Worm (Caenorhabditis elegans) whole organism, late embryonic: ENCODE measurements around the gene H40L08.2.

Source experiments
- C08G9.2 ChIP-seq: sonication (generic microtip); optimal IDR thresholded peaks from 2 replicates; lab custom pipeline; 2016; ENCODE audit warnings: mild to moderate bottlenecking, missing genetic modification characterization, moderate library complexity, missing compliant biosample characterization
- C38D4.7 ChIP-seq: fragments of 200-800 bp; sonication (Bioruptor generic); optimal IDR thresholded peaks from 2 replicates; lab custom pipeline; 2018; ENCODE audit warnings: mild to moderate bottlenecking, missing genetic modification characterization, moderate library complexity, missing compliant biosample characterization
- F13H6.1 ChIP-seq: sonication (generic microtip); optimal IDR thresholded peaks from 2 replicates; lab custom pipeline; 2016; ENCODE audit warnings: missing genetic modification characterization, missing compliant biosample characterization
- K02D7.2 ChIP-seq: sonication (generic microtip); optimal IDR thresholded peaks from 2 replicates; lab custom pipeline; 2017; ENCODE audit warnings: mild to moderate bottlenecking, missing genetic modification characterization, missing compliant biosample characterization
- T23F11.4 ChIP-seq: fragments of 200-800 bp; sonication (Bioruptor generic); optimal IDR thresholded peaks from 2 replicates; lab custom pipeline; 2018; ENCODE audit warnings: mild to moderate bottlenecking, missing genetic modification characterization, missing compliant biosample characterization
- Y22D7AL.16 ChIP-seq: sonication (generic microtip); optimal IDR thresholded peaks from 2 replicates; lab custom pipeline; 2016; ENCODE audit warnings: missing genetic modification characterization, missing compliant biosample characterization
- ceh-14 ChIP-seq: sonication (generic microtip); optimal IDR thresholded peaks from 2 replicates; lab custom pipeline; 2016; ENCODE audit warnings: missing genotype, missing genetic modification characterization, missing compliant biosample characterization
- ceh-18 ChIP-seq: sonication (generic microtip); optimal IDR thresholded peaks from 2 replicates; lab custom pipeline; 2016; ENCODE audit warnings: missing genetic modification characterization, missing compliant biosample characterization
- ceh-2 ChIP-seq: sonication (generic microtip); optimal IDR thresholded peaks from 2 replicates; lab custom pipeline; 2016; ENCODE audit warnings: missing genotype, missing genetic modification characterization, missing compliant biosample characterization
- ceh-30 ChIP-seq: fragments of 150-350 bp; optimal IDR thresholded peaks from 2 replicates; lab custom pipeline; 2014; ENCODE audit warnings: missing biosample characterization, missing genetic modification characterization
- ceh-31 ChIP-seq: sonication (generic microtip); optimal IDR thresholded peaks from 2 replicates; lab custom pipeline; 2016; ENCODE audit warnings: missing genetic modification characterization, missing compliant biosample characterization
- ceh-34 ChIP-seq: sonication (generic microtip); optimal IDR thresholded peaks from 2 replicates; lab custom pipeline; 2016; ENCODE audit warnings: mild to moderate bottlenecking, missing genetic modification characterization, missing compliant biosample characterization
- ceh-48 ChIP-seq: sonication (generic microtip); optimal IDR thresholded peaks from 2 replicates; lab custom pipeline; 2016; ENCODE audit warnings: missing genetic modification characterization, inconsistent platforms, missing compliant biosample characterization
- ceh-9 ChIP-seq: sonication (generic microtip); optimal IDR thresholded peaks from 2 replicates; lab custom pipeline; 2016; ENCODE audit warnings: mild to moderate bottlenecking, missing genetic modification characterization, inconsistent platforms, missing compliant biosample characterization
- che-1 ChIP-seq: sonication (generic microtip); optimal IDR thresholded peaks from 2 replicates; lab custom pipeline; 2016; ENCODE audit warnings: mild to moderate bottlenecking, missing genetic modification characterization, missing compliant biosample characterization
- dmd-4 ChIP-seq: sonication (generic microtip); optimal IDR thresholded peaks from 2 replicates; lab custom pipeline; 2016; ENCODE audit warnings: borderline replicate concordance, missing genetic modification characterization, missing compliant biosample characterization
- dve-1 ChIP-seq: sonication (generic microtip); optimal IDR thresholded peaks from 2 replicates; lab custom pipeline; 2017; ENCODE audit warnings: antibody characterized with exemption, mild to moderate bottlenecking, missing genetic modification characterization, missing compliant biosample characterization
- elt-2 ChIP-seq: sonication (generic microtip); optimal IDR thresholded peaks from 2 replicates; lab custom pipeline; 2016; ENCODE audit warnings: missing genetic modification reagents, missing genetic modification characterization, missing compliant biosample characterization
- ets-4 ChIP-seq: sonication (generic microtip); optimal IDR thresholded peaks from 2 replicates; lab custom pipeline; 2016; ENCODE audit warnings: missing genetic modification characterization, missing compliant biosample characterization
- fax-1 ChIP-seq: sonication (generic microtip); optimal IDR thresholded peaks from 2 replicates; lab custom pipeline; 2016; ENCODE audit warnings: missing genotype, missing genetic modification characterization, missing compliant biosample characterization
- fkh-10 ChIP-seq: fragments of 150-350 bp; optimal IDR thresholded peaks from 2 replicates; lab custom pipeline; 2014; ENCODE audit warnings: missing biosample characterization, missing genetic modification reagents, missing genetic modification characterization
- fkh-6 ChIP-seq: sonication (generic microtip); optimal IDR thresholded peaks from 2 replicates; lab custom pipeline; 2016; ENCODE audit warnings: missing genetic modification characterization, missing compliant biosample characterization
- gmeb-2 ChIP-seq: sonication (generic microtip); optimal IDR thresholded peaks from 2 replicates; lab custom pipeline; 2016; ENCODE audit warnings: missing genetic modification characterization, inconsistent platforms, missing compliant biosample characterization
- hlh-15 ChIP-seq: sonication (generic microtip); optimal IDR thresholded peaks from 2 replicates; lab custom pipeline; 2016; ENCODE audit warnings: missing genetic modification characterization, missing compliant biosample characterization
- hlh-6 ChIP-seq: sonication (generic microtip); optimal IDR thresholded peaks from 2 replicates; lab custom pipeline; 2016; ENCODE audit warnings: missing genotype, missing genetic modification characterization, missing compliant biosample characterization
- hlh-8 ChIP-seq: sonication (generic microtip); optimal IDR thresholded peaks from 2 replicates; lab custom pipeline; 2016; ENCODE audit warnings: missing genotype, missing genetic modification characterization, missing compliant biosample characterization
- lin-11 ChIP-seq: fragments of 200-800 bp; sonication (Bioruptor generic); optimal IDR thresholded peaks from 2 replicates; lab custom pipeline; 2018; ENCODE audit warnings: mild to moderate bottlenecking, missing genetic modification characterization, missing compliant biosample characterization
- madf-2 ChIP-seq: sonication (generic microtip); optimal IDR thresholded peaks from 2 replicates; lab custom pipeline; 2017; ENCODE audit warnings: missing genetic modification characterization, missing compliant biosample characterization
- mec-3 ChIP-seq: sonication (generic microtip); optimal IDR thresholded peaks from 2 replicates; lab custom pipeline; 2016; ENCODE audit warnings: borderline replicate concordance, missing genetic modification characterization, missing compliant biosample characterization
- nhr-11 ChIP-seq: fragments of 150-350 bp; optimal IDR thresholded peaks from 2 replicates; lab custom pipeline; 2014; ENCODE audit warnings: missing biosample characterization, missing genetic modification characterization
- odd-2 ChIP-seq: sonication (generic microtip); optimal IDR thresholded peaks from 2 replicates; lab custom pipeline; 2017; ENCODE audit warnings: antibody characterized with exemption, mild to moderate bottlenecking, missing genetic modification characterization, missing compliant biosample characterization
- pat-9 ChIP-seq: fragments of 200-800 bp; sonication (Bioruptor generic); optimal IDR thresholded peaks from 2 replicates; lab custom pipeline; 2018; ENCODE audit warnings: mild to moderate bottlenecking, missing genetic modification characterization, moderate library complexity, missing compliant biosample characterization
- pha-2 ChIP-seq: sonication (generic microtip); optimal IDR thresholded peaks from 2 replicates; lab custom pipeline; 2017; ENCODE audit warnings: mild to moderate bottlenecking, missing genetic modification characterization, missing compliant biosample characterization
- pha-4 ChIP-seq: fragments of 150-350 bp; optimal IDR thresholded peaks from 2 replicates; lab custom pipeline; 2018; ENCODE audit warnings: missing biosample characterization, missing genetic modification reagents, missing genetic modification characterization
- pqm-1 ChIP-seq: sonication (generic microtip); optimal IDR thresholded peaks from 2 replicates; lab custom pipeline; 2016; ENCODE audit warnings: missing genetic modification characterization, missing compliant biosample characterization
- pros-1 ChIP-seq: fragments of 150-350 bp; optimal IDR thresholded peaks from 2 replicates; lab custom pipeline; 2014; ENCODE audit warnings: missing biosample characterization, missing genetic modification reagents, missing genetic modification characterization
- ref-2 ChIP-seq: sonication (generic microtip); optimal IDR thresholded peaks from 2 replicates; lab custom pipeline; 2016; ENCODE audit warnings: missing genetic modification characterization, missing compliant biosample characterization
- rnt-1 ChIP-seq: sonication (generic microtip); optimal IDR thresholded peaks from 2 replicates; lab custom pipeline; 2016; ENCODE audit warnings: missing genetic modification characterization, missing compliant biosample characterization
- sox-4 ChIP-seq: sonication (generic microtip); optimal IDR thresholded peaks from 2 replicates; lab custom pipeline; 2017; ENCODE audit warnings: mild to moderate bottlenecking, missing genetic modification characterization, inconsistent platforms, missing compliant biosample characterization
- tbx-2 ChIP-seq: sonication (generic microtip); optimal IDR thresholded peaks from 2 replicates; lab custom pipeline; 2016; ENCODE audit warnings: missing genetic modification characterization, missing compliant biosample characterization
- tbx-7 ChIP-seq: sonication (generic microtip); optimal IDR thresholded peaks from 2 replicates; lab custom pipeline; 2016; ENCODE audit warnings: missing genotype, missing genetic modification characterization, missing compliant biosample characterization
- unc-42 ChIP-seq: sonication (generic microtip); optimal IDR thresholded peaks from 2 replicates; lab custom pipeline; 2016; ENCODE audit warnings: missing genotype, missing genetic modification characterization, missing compliant biosample characterization
- unc-55 ChIP-seq: sonication (generic microtip); optimal IDR thresholded peaks from 2 replicates; lab custom pipeline; 2017; ENCODE audit warnings: missing biosample characterization, missing genetic modification reagents, missing genetic modification characterization
- unc-86 ChIP-seq: sonication (generic microtip); optimal IDR thresholded peaks from 2 replicates; lab custom pipeline; 2016; ENCODE audit warnings: missing genetic modification characterization, missing compliant biosample characterization
- zip-5 ChIP-seq: sonication (generic microtip); optimal IDR thresholded peaks from 2 replicates; lab custom pipeline; 2016; ENCODE audit warnings: missing genetic modification characterization, missing compliant biosample characterization

Gene H40L08.2

DNA sequence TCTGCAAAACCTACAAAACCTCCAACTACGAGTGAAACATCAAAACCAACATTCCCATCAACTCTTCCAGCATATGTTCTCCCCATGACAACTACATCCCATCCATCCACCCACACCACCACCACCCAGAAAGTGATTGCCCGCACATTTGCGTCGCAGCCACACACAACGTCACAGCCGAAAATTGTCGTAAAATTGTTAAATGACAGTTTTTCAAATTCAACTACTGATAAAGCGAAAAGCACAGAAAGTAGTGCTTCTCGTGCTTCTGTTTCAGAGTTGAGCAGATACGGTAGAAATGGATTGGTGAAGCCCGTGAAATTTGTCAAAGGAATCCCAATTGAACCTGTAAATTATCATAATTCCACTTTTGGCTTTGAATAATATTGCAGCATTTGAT, 10.2 kb upstream of the H40L08.2 start:
- TF ChIP-seq mec-3 (tag; lab: Kevin White, UChicago) (no peak), ceh-2 (no peak), unc-55 (GFP tag; lab: Kevin White, UChicago) (no peak), madf-2 (tag; lab: Kevin White, UChicago) (no peak), C38D4.7 (GFP tag; lab: Kevin White, UChicago) (no peak), sox-4 (tag; lab: Kevin White, UChicago) (no peak), zip-5 (tag; lab: Kevin White, UChicago) (no peak), fkh-6 (tag; lab: Kevin White, UChicago) (no peak), pha-2 (no peak), unc-86 (tag; lab: Kevin White, UChicago) (no peak), pqm-1 (tag; lab: Kevin White, UChicago) (no peak), nhr-11 (tag; lab: Kevin White, UChicago) (no peak)

DNA sequence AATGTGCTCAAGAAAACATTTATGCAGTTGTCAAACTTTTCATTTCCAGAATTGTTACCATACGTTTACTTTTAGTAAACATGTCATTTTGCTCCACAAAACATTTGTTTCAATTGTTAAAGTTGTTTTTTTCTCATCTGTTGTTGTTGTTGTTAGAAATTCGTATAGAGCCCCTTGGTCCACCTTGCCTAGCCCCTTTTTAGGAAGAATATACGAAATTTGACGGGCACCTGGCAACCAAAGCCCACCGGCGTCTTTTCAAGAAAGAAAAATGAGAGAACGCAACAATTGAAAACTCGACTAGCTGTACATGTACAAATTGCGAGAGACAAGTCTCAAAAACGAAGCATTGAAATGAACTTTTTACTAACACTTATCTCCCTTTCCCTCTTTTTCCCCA, 6.9 kb upstream of the H40L08.2 start, which contains the start of gene F09B12.5:
Gene F09B12.5, plus strand, starts transcription at position 301 of the 400 bp plus-strand sequence.
- TF ChIP-seq sox-4 (tag; lab: Kevin White, UChicago) (no peak), nhr-11 (tag; lab: Kevin White, UChicago) (no peak), odd-2 (no peak), ceh-34 (tag; lab: Kevin White, UChicago) (no peak), dve-1 (no peak), fkh-6 (tag; lab: Kevin White, UChicago) (no peak), K02D7.2 (tag; lab: Kevin White, UChicago) (no peak)

DNA sequence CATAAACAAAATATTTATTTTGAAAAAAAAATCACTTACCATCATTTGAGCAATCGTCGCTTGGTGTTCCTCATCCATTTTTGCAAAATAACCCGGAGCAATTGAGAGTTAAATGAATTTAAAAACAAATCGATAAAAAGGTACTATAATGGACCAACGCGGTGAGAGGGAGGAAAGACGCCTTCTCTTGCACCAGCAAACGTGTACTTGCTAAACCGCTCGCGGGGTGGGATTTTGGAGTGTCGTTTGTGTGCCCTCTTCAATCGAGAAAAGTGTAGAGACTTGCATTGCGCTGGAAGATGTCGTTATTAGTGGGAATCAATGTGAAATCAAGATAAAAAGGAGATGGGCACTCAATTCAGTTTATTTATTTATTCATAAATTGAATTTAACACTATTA, 6.3 kb upstream of the H40L08.2 start, which contains the start of gene H40L08.1:
Gene H40L08.1, minus strand, starts transcription at position 292 of the 400 bp plus-strand sequence.
- TF ChIP-seq sox-4 (tag; lab: Kevin White, UChicago): no peak
- TF ChIP-seq tbx-7 (tag; lab: Kevin White, UChicago): no peak
- TF ChIP-seq ets-4 (tag; lab: Kevin White, UChicago): no peak
- no peak for TF ChIP-seq hlh-15 (tag; lab: Kevin White, UChicago)
- TF ChIP-seq dmd-4 (tag; lab: Kevin White, UChicago): no peak
- TF ChIP-seq rnt-1: no peak
- no peak for TF ChIP-seq ceh-31 (tag; lab: Kevin White, UChicago)
- TF ChIP-seq unc-42 (tag; lab: Kevin White, UChicago): peak; percentile 15
- TF ChIP-seq C08G9.2 (tag; lab: Kevin White, UChicago): no peak
- no peak for TF ChIP-seq pros-1
- no peak for TF ChIP-seq fkh-10 (GFP tag; lab: Kevin White, UChicago)
- peak; percentile 38 for TF ChIP-seq elt-2 (tag; lab: Kevin White, UChicago)
- no peak for TF ChIP-seq Y22D7AL.16 (tag; lab: Kevin White, UChicago)
- TF ChIP-seq che-1 (tag; lab: Kevin White, UChicago): no peak
- TF ChIP-seq C38D4.7 (GFP tag; lab: Kevin White, UChicago): no peak
- TF ChIP-seq fkh-6 (tag; lab: Kevin White, UChicago): no peak
- peak; percentile 34 for TF ChIP-seq ceh-48 (tag; lab: Kevin White, UChicago)
- TF ChIP-seq ref-2 (tag; lab: Kevin White, UChicago): no peak
- no peak for TF ChIP-seq tbx-2 (tag; lab: Kevin White, UChicago)

ce11 chrX:15081486-15081885, 3.9 kb upstream of the H40L08.2 start:
- TF ChIP-seq nhr-11 (tag; lab: Kevin White, UChicago) (no peak), gmeb-2 (no peak), lin-11 (tag; lab: Kevin White, UChicago) (no peak), ceh-9 (tag; lab: Kevin White, UChicago) (no peak), ceh-18 (no peak), ceh-31 (tag; lab: Kevin White, UChicago) (no peak), madf-2 (tag; lab: Kevin White, UChicago) (no peak), ceh-34 (tag; lab: Kevin White, UChicago) (no peak), hlh-8 (no peak), F13H6.1 (tag; lab: Kevin White, UChicago) (no peak), hlh-6 (tag; lab: Kevin White, UChicago) (no peak), pat-9 (tag; lab: Kevin White, UChicago) (no peak), ceh-48 (tag; lab: Kevin White, UChicago) (no peak), pha-4 (tag; lab: Kevin White, UChicago) (no peak), fax-1 (tag; lab: Kevin White, UChicago) (no peak), T23F11.4 (GFP tag; lab: Kevin White, UChicago) (no peak), K02D7.2 (tag; lab: Kevin White, UChicago) (no peak), ceh-14 (no peak), ceh-30 (tag; lab: Kevin White, UChicago) (no peak), unc-55 (GFP tag; lab: Kevin White, UChicago) (no peak)
